Fruit fly (Drosophila melanogaster) whole organism, embryonic: ENCODE results near the gene CG15865.

Experiments
- Atf-2 ChIP-seq: fragments of 200-800 bp; sonication (Bioruptor generic); optimal IDR thresholded peaks from 2 replicates; lab custom pipeline; 2016; ENCODE audit warnings: missing biosample characterization, missing genetic modification characterization
- Awh ChIP-seq: fragments of 200-800 bp; sonication (Bioruptor generic); IDR thresholded peaks from 2 replicates; pipeline ENCODE4, ENCODE4 v1.3.6; 2022; ENCODE audit warnings: missing biosample characterization, missing genetic modification characterization
- Bgb ChIP-seq: fragments of 200-800 bp; sonication (Bioruptor generic); IDR thresholded peaks from 2 replicates; pipeline ENCODE4 v1.3.6; 2022; ENCODE audit warnings: missing biosample characterization, missing genetic modification characterization; ENCODE audit not compliant: partially characterized antibody
- CG10431 ChIP-seq: fragments of 200-800 bp; sonication (Bioruptor generic); optimal IDR thresholded peaks from 3 replicates; lab custom pipeline; 2018; ENCODE audit warnings: missing biosample characterization, mild to moderate bottlenecking, missing genetic modification characterization
- CG10959 ChIP-seq: fragments of 200-800 bp; sonication (Bioruptor generic); IDR thresholded peaks from 2 replicates; pipeline ENCODE4 v1.3.6; 2022; ENCODE audit warnings: missing biosample characterization, missing genetic modification characterization
- CG10979 ChIP-seq: fragments of 200-800 bp; sonication (Bioruptor generic); optimal IDR thresholded peaks from 2 replicates; lab custom pipeline; 2018; ENCODE audit warnings: missing biosample characterization, mild to moderate bottlenecking, missing genetic modification characterization, moderate library complexity
- CG11456 ChIP-seq: fragments of 200-800 bp; sonication (Bioruptor generic); IDR thresholded peaks from 3 replicates; pipeline ENCODE4 v1.3.6; 2022; ENCODE audit warnings: missing biosample characterization, missing genetic modification characterization
- CG11695 ChIP-seq: fragments of 200-800 bp; sonication (Bioruptor generic); IDR thresholded peaks from 3 replicates; pipeline ENCODE4 v1.3.6; 2022; ENCODE audit warnings: missing biosample characterization, missing genetic modification characterization
- CG12236 ChIP-seq: fragments of 200-800 bp; sonication (Bioruptor generic); optimal IDR thresholded peaks from 2 replicates; lab custom pipeline; 2016; ENCODE audit warnings: missing biosample characterization, missing genetic modification characterization
- CG13424 ChIP-seq: fragments of 200-800 bp; sonication (Bioruptor generic); optimal IDR thresholded peaks from 2 replicates; lab custom pipeline; 2019; ENCODE audit warnings: missing biosample characterization, mild to moderate bottlenecking, missing genetic modification characterization, moderate library complexity
- CG13624 ChIP-seq: fragments of 200-800 bp; sonication (Bioruptor generic); optimal IDR thresholded peaks from 2 replicates; lab custom pipeline; 2016; ENCODE audit warnings: missing biosample characterization, missing genetic modification characterization
- CG14667 ChIP-seq: fragments of 200-800 bp; sonication (Bioruptor generic); IDR thresholded peaks from 2 replicates; pipeline ENCODE4 v1.3.6; 2022; ENCODE audit warnings: missing biosample characterization, missing genetic modification characterization
- CG15269 ChIP-seq: fragments of 200-800 bp; sonication (Bioruptor generic); optimal IDR thresholded peaks from 2 replicates; lab custom pipeline; 2018; ENCODE audit warnings: missing biosample characterization, mild to moderate bottlenecking, missing genetic modification characterization, moderate library complexity
- CG17359 ChIP-seq: fragments of 200-800 bp; sonication (Bioruptor generic); optimal IDR thresholded peaks from 3 replicates; lab custom pipeline; 2018; ENCODE audit warnings: missing biosample characterization, mild to moderate bottlenecking, missing genetic modification characterization, moderate library complexity
- CG3065 ChIP-seq: fragments of 200-800 bp; sonication (Bioruptor generic); optimal IDR thresholded peaks from 2 replicates; lab custom pipeline; 2016; ENCODE audit warnings: missing biosample characterization, missing genetic modification characterization
- CG5180 ChIP-seq: fragments of 200-800 bp; sonication (Bioruptor generic); optimal IDR thresholded peaks from 3 replicates; lab custom pipeline; 2017; ENCODE audit warnings: missing biosample characterization, missing genetic modification characterization, mild to moderate bottlenecking, moderate library complexity, missing genetic modification reagents
- CG7372 ChIP-seq: fragments of 200-800 bp; sonication (Bioruptor generic); IDR thresholded peaks from 2 replicates; pipeline ENCODE4 v1.3.6; 2022; ENCODE audit warnings: missing biosample characterization, missing genetic modification characterization
- CG7745 ChIP-seq: fragments of 200-800 bp; sonication (Bioruptor generic); optimal IDR thresholded peaks from 2 replicates; lab custom pipeline; 2018; ENCODE audit warnings: missing biosample characterization, mild to moderate bottlenecking, missing genetic modification characterization, moderate library complexity
- CG9437 ChIP-seq: fragments of 200-800 bp; sonication (Bioruptor generic); optimal IDR thresholded peaks from 2 replicates; lab custom pipeline; 2018; ENCODE audit warnings: missing biosample characterization, mild to moderate bottlenecking, missing genetic modification characterization
- Dek ChIP-seq: fragments of 200-800 bp; sonication (Bioruptor generic); optimal IDR thresholded peaks from 3 replicates; lab custom pipeline; 2019; ENCODE audit warnings: missing biosample characterization, mild to moderate bottlenecking, missing genetic modification characterization, moderate library complexity
- Eip74EF ChIP-seq, 2 experiments: fragments of 200-800 bp in 1 of 2; fragments of >200 bp in 1 of 2; sonication (Bioruptor generic) in 1 of 2; optimal IDR thresholded peaks; 2 replicates each; lab custom pipeline; 2017 to 2019; ENCODE audit warnings: missing biosample characterization in 2 of 2, missing genetic modification characterization in 2 of 2, mild to moderate bottlenecking in 1 of 2, moderate library complexity in 1 of 2
- Hand ChIP-seq: fragments of 200-800 bp; sonication (Bioruptor generic); optimal IDR thresholded peaks from 2 replicates; lab custom pipeline; 2017; ENCODE audit warnings: mild to moderate bottlenecking, missing biosample characterization, missing genetic modification reagents, missing genetic modification characterization
- Hr78 ChIP-seq, 2 experiments: fragments of 200-800 bp in 1 of 2; fragments of >200 bp in 1 of 2; sonication (Bioruptor generic) in 1 of 2; optimal IDR thresholded peaks; 2 replicates each; lab custom pipeline; 2017 to 2019; ENCODE audit warnings: missing biosample characterization in 2 of 2, missing genetic modification characterization in 2 of 2, mild to moderate bottlenecking in 1 of 2, moderate library complexity in 1 of 2
- Neu2 ChIP-seq: fragments of 200-800 bp; sonication (Bioruptor generic); optimal IDR thresholded peaks from 3 replicates; lab custom pipeline; 2016; ENCODE audit warnings: missing biosample characterization, missing genetic modification characterization, borderline replicate concordance
- Nf-YC ChIP-seq: fragments of 200-800 bp; optimal IDR thresholded peaks from 3 replicates; lab custom pipeline; 2019; ENCODE audit warnings: missing biosample characterization, mild to moderate bottlenecking, missing genetic modification characterization, moderate library complexity
- Sry-β ChIP-seq: fragments of 200-800 bp; sonication (Bioruptor generic); optimal IDR thresholded peaks from 2 replicates; lab custom pipeline; 2018; ENCODE audit warnings: missing biosample characterization, mild to moderate bottlenecking, missing genetic modification characterization, moderate library complexity
- Taf1 ChIP-seq: fragments of 200-800 bp; sonication (Bioruptor generic); IDR thresholded peaks from 2 replicates; pipeline ENCODE4 v1.3.6; 2022; ENCODE audit warnings: missing biosample characterization, missing genetic modification characterization
- Tbp ChIP-seq: fragments of >200 bp; optimal IDR thresholded peaks from 2 replicates; lab custom pipeline; 2018; ENCODE audit warnings: missing biosample characterization, missing genetic modification characterization
- Xrp1 ChIP-seq: fragments of 200-800 bp; sonication (Bioruptor generic); IDR thresholded peaks from 2 replicates; pipeline ENCODE4 v1.3.6; 2022; ENCODE audit warnings: missing biosample characterization, missing genetic modification characterization
- amos ChIP-seq: fragments of 200-800 bp; sonication (Bioruptor generic); IDR thresholded peaks from 2 replicates; pipeline ENCODE4 v1.3.6; 2022; ENCODE audit warnings: missing biosample characterization, missing genetic modification characterization; ENCODE audit not compliant: partially characterized antibody
- ash1 ChIP-seq: fragments of 200-800 bp; sonication (Bioruptor generic); optimal IDR thresholded peaks from 2 replicates; lab custom pipeline; 2018; ENCODE audit warnings: missing biosample characterization, mild to moderate bottlenecking, missing genetic modification characterization
- br ChIP-seq: fragments of >200 bp; optimal IDR thresholded peaks from 2 replicates; lab custom pipeline; 2017
- danr ChIP-seq: fragments of 200-800 bp; sonication (Bioruptor generic); IDR thresholded peaks from 2 replicates; pipeline ENCODE4 v1.3.6; 2022; ENCODE audit warnings: missing biosample characterization, missing genetic modification characterization
- exex ChIP-seq: fragments of 200-800 bp; sonication (Bioruptor generic); optimal IDR thresholded peaks from 4 replicates; lab custom pipeline; 2018; ENCODE audit warnings: missing biosample characterization, mild to moderate bottlenecking, missing genetic modification characterization, moderate library complexity
- fd96Cb ChIP-seq: fragments of 200-800 bp; sonication (Bioruptor generic); optimal IDR thresholded peaks from 2 replicates; lab custom pipeline; 2018; ENCODE audit warnings: missing biosample characterization, mild to moderate bottlenecking, missing genetic modification characterization, moderate library complexity
- ftz-f1 ChIP-seq: fragments of 200-800 bp; sonication (Bioruptor generic); optimal IDR thresholded peaks from 2 replicates; lab custom pipeline; 2016; ENCODE audit warnings: missing biosample characterization, missing genetic modification characterization
- gcm2 ChIP-seq: fragments of 200-800 bp; sonication (Bioruptor generic); optimal IDR thresholded peaks from 2 replicates; lab custom pipeline; 2016; ENCODE audit warnings: missing biosample characterization, missing genetic modification characterization
- kni ChIP-seq: fragments of 200-800 bp; sonication (Bioruptor generic); optimal IDR thresholded peaks from 3 replicates; lab custom pipeline; 2017; ENCODE audit warnings: mild to moderate bottlenecking, missing biosample characterization, missing genetic modification reagents, missing genetic modification characterization
- nerfin-2 ChIP-seq: fragments of 200-800 bp; sonication (Bioruptor generic); IDR thresholded peaks from 2 replicates; pipeline ENCODE4 v1.3.6; 2022; ENCODE audit warnings: missing biosample characterization, missing genetic modification characterization; ENCODE audit not compliant: partially characterized antibody
- onecut ChIP-seq: fragments of 200-800 bp; sonication (Bioruptor generic); IDR thresholded peaks from 2 replicates; pipeline ENCODE4 v1.3.6; 2022; ENCODE audit warnings: missing biosample characterization, missing genetic modification characterization
- psq ChIP-seq: fragments of 200-800 bp; sonication (Bioruptor generic); optimal IDR thresholded peaks from 2 replicates; lab custom pipeline; 2017; ENCODE audit warnings: missing biosample characterization, missing genetic modification characterization
- run ChIP-seq: fragments of 200-800 bp; sonication (Bioruptor generic); optimal IDR thresholded peaks from 3 replicates; lab custom pipeline; 2018; ENCODE audit warnings: missing biosample characterization, mild to moderate bottlenecking, missing genetic modification characterization
- scrt ChIP-seq: fragments of 200-800 bp; sonication (Bioruptor generic); optimal IDR thresholded peaks from 2 replicates; lab custom pipeline; 2018; ENCODE audit warnings: missing biosample characterization, mild to moderate bottlenecking, missing genetic modification characterization, moderate library complexity
- shn ChIP-seq: fragments of 200-800 bp; sonication (Bioruptor generic); optimal IDR thresholded peaks from 3 replicates; lab custom pipeline; 2016; ENCODE audit warnings: missing biosample characterization, missing genetic modification characterization
- sob ChIP-seq: fragments of 200-800 bp; sonication (Bioruptor generic); IDR thresholded peaks from 2 replicates; pipeline ENCODE4 v1.3.6; 2022; ENCODE audit warnings: missing biosample characterization, missing genetic modification characterization
- tgo ChIP-seq: fragments of 200-800 bp; sonication (Bioruptor generic); IDR thresholded peaks from 3 replicates; pipeline ENCODE4 v1.3.6; 2022; ENCODE audit warnings: missing biosample characterization, missing genetic modification characterization
- wek ChIP-seq: fragments of 200-800 bp; sonication (Bioruptor generic); optimal IDR thresholded peaks from 3 replicates; lab custom pipeline; 2018; ENCODE audit warnings: missing biosample characterization, mild to moderate bottlenecking, missing genetic modification characterization, moderate library complexity

The CG15865 gene

dm6 chrX:16637594-16638485 lies 26.4 kb downstream of the CG15865 start, which contains the start of gene RpS19a (continued):
- peak in 1 of 2 experiments; percentile 76 for TF ChIP-seq Eip74EF (GFP tag; optimal IDR thresholded peaks at IDR 0.05; lab: Kevin White, UChicago)
- TF ChIP-seq CG9437 (GFP tag; lab: Kevin White, UChicago): peak; percentile 74
- TF ChIP-seq CG11695: peak; percentile 31; the same call in 1 of the 3 replicates
- TF ChIP-seq CG7372 (GFP tag; lab: Robert Waterston, UW): peak; percentile 60; the same call in 1 of the 2 replicates
- TF ChIP-seq CG13624 (GFP tag; lab: Kevin White, UChicago): peak; percentile 27
- peak; percentile 31 for TF ChIP-seq run
- TF ChIP-seq br (lab: Kevin White, UChicago): no peak
- TF ChIP-seq tgo (GFP tag; lab: Robert Waterston, UW): peak; percentile 51; the same call in 2 of the 3 replicates
- TF ChIP-seq CG12236 (GFP tag; lab: Kevin White, UChicago): peak; percentile 7
- peak; percentile 21; the same call in 1 of the 2 replicates for TF ChIP-seq Taf1 (GFP tag; lab: Robert Waterston, UW)
- peak; percentile 88 for TF ChIP-seq Hand
- TF ChIP-seq CG3065: peak; percentile 36
- peak; percentile 56 for TF ChIP-seq Dek (tag; lab: Kevin White, UChicago)
- TF ChIP-seq CG7745 (tag; lab: Kevin White, UChicago): peak; percentile 55
- TF ChIP-seq Awh (GFP tag; lab: Robert Waterston, UW): peak; percentile 75
- TF ChIP-seq ash1 (GFP tag; lab: Kevin White, UChicago): peak; percentile 86
- TF ChIP-seq shn (GFP tag; lab: Kevin White, UChicago): peak; percentile 66
- TF ChIP-seq wek (GFP tag; lab: Kevin White, UChicago): peak; percentile 89
- TF ChIP-seq danr (GFP tag; lab: Robert Waterston, UW): 0 out of 2 replicates have a peak, but pooled peaks have one; percentile 14
- peak; percentile 80 for TF ChIP-seq onecut
- peak; percentile 35 for TF ChIP-seq CG10979 (tag; lab: Kevin White, UChicago)
- TF ChIP-seq fd96Cb (tag; lab: Kevin White, UChicago): peak; percentile 44
- TF ChIP-seq Hr78 (GFP tag; optimal IDR thresholded peaks at IDR 0.05; lab: Kevin White, UChicago): peak in 1 of 2 experiments; percentile 18
- TF ChIP-seq psq: no peak
- TF ChIP-seq CG15269 (tag; lab: Kevin White, UChicago): peak; percentile 74
- TF ChIP-seq Bgb: peak; percentile 12
- peak; percentile 85 for TF ChIP-seq kni (GFP tag; lab: Kevin White, UChicago)
- TF ChIP-seq ftz-f1 (GFP tag; lab: Kevin White, UChicago): no peak
- peak; percentile 21 for TF ChIP-seq Neu2 (GFP tag; lab: Kevin White, UChicago)
- TF ChIP-seq CG17359 (tag; lab: Kevin White, UChicago): peak; percentile 62
- TF ChIP-seq CG11456 (GFP tag; lab: Robert Waterston, UW): peak; percentile 92
- TF ChIP-seq CG10959 (GFP tag; lab: Robert Waterston, UW): peak; percentile 66
- TF ChIP-seq CG14667 (GFP tag; lab: Robert Waterston, UW): no peak; the same call in 1 of the 2 replicates
- peak; percentile 36 for TF ChIP-seq Atf-2
- no peak for TF ChIP-seq Xrp1 (GFP tag; lab: Robert Waterston, UW)
- peak; percentile 66 for TF ChIP-seq Nf-YC (tag; lab: Kevin White, UChicago)
- TF ChIP-seq exex: peak; percentile 55
- peak; percentile 73 for TF ChIP-seq sob (GFP tag; lab: Robert Waterston, UW)
- TF ChIP-seq gcm2 (GFP tag; lab: Kevin White, UChicago): peak; percentile 36
- no peak for TF ChIP-seq nerfin-2
- peak; percentile 53 for TF ChIP-seq CG13424 (tag; lab: Kevin White, UChicago)
- peak; percentile 3; the same call in 1 of the 2 replicates for TF ChIP-seq amos (GFP tag; lab: Robert Waterston, UW)
- peak; percentile 73 for TF ChIP-seq CG5180
- TF ChIP-seq CG10431 (GFP tag; lab: Kevin White, UChicago): peak; percentile 80
- no peak for TF ChIP-seq Tbp
- peak; percentile 77 for TF ChIP-seq scrt (GFP tag; lab: Kevin White, UChicago)
- TF ChIP-seq Sry-β (GFP tag; lab: Kevin White, UChicago): peak; percentile 44
